Worm (Caenorhabditis elegans): Measurements from ENCODE around the gene T19B10.2.

- no peak for TF ChIP-seq lin-13 (GFP tag; optimal IDR thresholded peaks at IDR 0.05)
- TF ChIP-seq ama-1 (optimal IDR thresholded peaks at IDR 0.05) = no peak
- TF ChIP-seq C34B4.2 (tag; optimal IDR thresholded peaks at IDR 0.05) = no peak
- no peak for TF ChIP-seq mep-1 (tag; optimal IDR thresholded peaks at IDR 0.05)
- no peak for TF ChIP-seq unc-62 (GFP tag; optimal IDR thresholded peaks at IDR 0.05)
These were observed 26.7 kb downstream of the T19B10.2 start, which contains the start of gene mam-4 for ce11 chrV:11247846-11248245.

Data from whole organism, L1 larva.